Fruit fly (Drosophila melanogaster) whole organism, embryonic: Measurements from ENCODE around the gene L2HGDH.

Source experiments
- Bteb2 ChIP-seq: fragments of 200-800 bp; sonication (Bioruptor generic); optimal IDR thresholded peaks from 2 replicates; lab custom pipeline; 2016; ENCODE audit warnings: missing biosample characterization, missing genetic modification characterization
- CG10267 ChIP-seq: fragments of 200-800 bp; sonication (Bioruptor generic); optimal IDR thresholded peaks from 2 replicates; lab custom pipeline; 2018; ENCODE audit warnings: missing biosample characterization, mild to moderate bottlenecking, missing genetic modification characterization, moderate library complexity
- CG10959 ChIP-seq: fragments of 200-800 bp; sonication (Bioruptor generic); IDR thresholded peaks from 2 replicates; pipeline ENCODE4 v1.3.6; 2022; ENCODE audit warnings: missing biosample characterization, missing genetic modification characterization
- CG11696 ChIP-seq: fragments of 200-800 bp; sonication (Bioruptor generic); IDR thresholded peaks from 2 replicates; pipeline ENCODE4 v1.3.6; 2022; ENCODE audit warnings: missing biosample characterization, missing genetic modification characterization
- CG12299 ChIP-seq: fragments of 200-800 bp; sonication (Bioruptor generic); optimal IDR thresholded peaks from 2 replicates; lab custom pipeline; 2018; ENCODE audit warnings: missing biosample characterization, mild to moderate bottlenecking, missing genetic modification characterization
- CG13775 ChIP-seq: fragments of 200-800 bp; sonication (Bioruptor generic); optimal IDR thresholded peaks from 3 replicates; lab custom pipeline; 2017; ENCODE audit warnings: missing biosample characterization, mild to moderate bottlenecking, missing genetic modification characterization
- CG14860 ChIP-seq: fragments of 200-800 bp; sonication (Bioruptor generic); IDR thresholded peaks from 3 replicates; pipeline ENCODE4 v1.3.6; 2022; ENCODE audit warnings: missing biosample characterization, missing genetic modification characterization; ENCODE audit not compliant: partially characterized antibody
- CG16779 ChIP-seq: fragments of 200-800 bp; sonication (Bioruptor generic); IDR thresholded peaks from 2 replicates; pipeline ENCODE4 v1.3.6; 2022; ENCODE audit warnings: missing biosample characterization, missing genetic modification characterization
- CG16813 ChIP-seq: fragments of 200-800 bp; sonication (Bioruptor generic); IDR thresholded peaks from 3 replicates; pipeline ENCODE4 v1.3.6; 2022; ENCODE audit warnings: missing biosample characterization, missing genetic modification characterization; ENCODE audit not compliant: partially characterized antibody
- CG1832 ChIP-seq: fragments of 200-800 bp; sonication (Bioruptor generic); optimal IDR thresholded peaks from 2 replicates; lab custom pipeline; 2017; ENCODE audit warnings: missing biosample characterization, mild to moderate bottlenecking, missing genetic modification characterization, inconsistent platforms
- CG2129 ChIP-seq: fragments of 200-800 bp; sonication (Bioruptor generic); IDR thresholded peaks from 2 replicates; pipeline ENCODE4 v1.3.6; 2022; ENCODE audit warnings: missing biosample characterization, missing genetic modification characterization; ENCODE audit not compliant: partially characterized antibody
- CG32532 ChIP-seq: fragments of 200-800 bp; sonication (Bioruptor generic); IDR thresholded peaks from 2 replicates; pipeline ENCODE4 v1.3.6; 2022; ENCODE audit warnings: missing biosample characterization, missing genetic modification characterization
- CG32767 ChIP-seq: fragments of 200-800 bp; sonication (Bioruptor generic); IDR thresholded peaks from 2 replicates; pipeline ENCODE4 v1.3.6; 2022; ENCODE audit warnings: missing biosample characterization, missing genetic modification characterization
- CG4282 ChIP-seq: fragments of 200-800 bp; sonication (Bioruptor generic); optimal IDR thresholded peaks from 2 replicates; lab custom pipeline; 2016; ENCODE audit warnings: missing biosample characterization, missing genetic modification characterization
- CG4424 ChIP-seq: fragments of 200-800 bp; sonication (Bioruptor generic); optimal IDR thresholded peaks from 3 replicates; lab custom pipeline; 2016; ENCODE audit warnings: missing biosample characterization, missing genetic modification characterization
- CG5245 ChIP-seq: fragments of 200-800 bp; sonication (Bioruptor generic); optimal IDR thresholded peaks from 3 replicates; lab custom pipeline; 2016; ENCODE audit warnings: missing biosample characterization, missing genetic modification characterization
- CG6654 ChIP-seq: fragments of 200-800 bp; sonication (Bioruptor generic); optimal IDR thresholded peaks from 2 replicates; lab custom pipeline; 2017; ENCODE audit warnings: missing biosample characterization, mild to moderate bottlenecking, missing genetic modification characterization
- CG7745 ChIP-seq: fragments of 200-800 bp; sonication (Bioruptor generic); optimal IDR thresholded peaks from 2 replicates; lab custom pipeline; 2018; ENCODE audit warnings: missing biosample characterization, mild to moderate bottlenecking, missing genetic modification characterization, moderate library complexity
- CG7963 ChIP-seq: fragments of 200-800 bp; sonication (Bioruptor generic); IDR thresholded peaks from 3 replicates; pipeline ENCODE4 v1.3.6; 2022; ENCODE audit warnings: missing biosample characterization, missing genetic modification characterization; ENCODE audit not compliant: partially characterized antibody
- CG8765 ChIP-seq: fragments of 200-800 bp; sonication (Bioruptor generic); IDR thresholded peaks from 2 replicates; pipeline ENCODE4 v1.3.6; 2022; ENCODE audit warnings: missing biosample characterization, missing genetic modification characterization
- CG9609 ChIP-seq: fragments of 200-800 bp; sonication (Bioruptor generic); optimal IDR thresholded peaks from 3 replicates; lab custom pipeline; 2016; ENCODE audit warnings: missing biosample characterization, missing genetic modification characterization
- Chrac-16 ChIP-seq: fragments of 200-800 bp; sonication (Bioruptor generic); optimal IDR thresholded peaks from 3 replicates; lab custom pipeline; 2016; ENCODE audit warnings: missing biosample characterization, missing genetic modification characterization
- Dbx ChIP-seq: fragments of 200-800 bp; sonication (Bioruptor generic); IDR thresholded peaks from 3 replicates; pipeline ENCODE4 v1.3.6; 2022; ENCODE audit warnings: missing biosample characterization, missing genetic modification characterization
- Doc2 ChIP-seq: fragments of 200-800 bp; sonication (Bioruptor generic); IDR thresholded peaks from 2 replicates; pipeline ENCODE4 v1.3.6; 2022; ENCODE audit warnings: missing biosample characterization, missing genetic modification characterization
- Dref ChIP-seq: fragments of 200-800 bp; sonication (Bioruptor generic); IDR thresholded peaks from 2 replicates; pipeline ENCODE4 v1.3.6; 2022; ENCODE audit warnings: missing biosample characterization, missing genetic modification characterization
- Elba2 ChIP-seq: fragments of 200-800 bp; sonication (Bioruptor generic); optimal IDR thresholded peaks from 3 replicates; lab custom pipeline; 2016; ENCODE audit warnings: missing biosample characterization, missing genetic modification characterization
- Fer1 ChIP-seq: fragments of 200-800 bp; sonication (Bioruptor generic); optimal IDR thresholded peaks from 2 replicates; lab custom pipeline; 2017; ENCODE audit warnings: missing biosample characterization, mild to moderate bottlenecking, missing genetic modification characterization
- Gug ChIP-seq: fragments of 200-800 bp; sonication (Bioruptor generic); IDR thresholded peaks from 4 replicates; pipeline ENCODE4 v1.3.6; 2022; ENCODE audit warnings: missing biosample characterization, missing genetic modification characterization
- H2.0 ChIP-seq: fragments of 200-800 bp; sonication (Bioruptor generic); IDR thresholded peaks from 2 replicates; pipeline ENCODE4 v1.3.6; 2022; ENCODE audit warnings: missing biosample characterization, missing genetic modification characterization
- Lim3 ChIP-seq: fragments of 200-800 bp; sonication (Bioruptor generic); IDR thresholded peaks from 2 replicates; pipeline ENCODE4 v1.3.6; 2022; ENCODE audit warnings: missing biosample characterization, missing genetic modification characterization
- Ptx1 ChIP-seq: fragments of 200-800 bp; sonication (Bioruptor generic); IDR thresholded peaks from 2 replicates; pipeline ENCODE4 v1.3.6; 2022; ENCODE audit warnings: missing biosample characterization, missing genetic modification characterization
- Xrp1 ChIP-seq: fragments of 200-800 bp; sonication (Bioruptor generic); IDR thresholded peaks from 2 replicates; pipeline ENCODE4 v1.3.6; 2022; ENCODE audit warnings: missing biosample characterization, missing genetic modification characterization
- ab ChIP-seq: fragments of 200-800 bp; sonication (Bioruptor generic); optimal IDR thresholded peaks from 2 replicates; lab custom pipeline; 2016; ENCODE audit warnings: missing biosample characterization, missing genetic modification characterization
- cato ChIP-seq: fragments of 200-800 bp; sonication (Bioruptor generic); optimal IDR thresholded peaks from 2 replicates; lab custom pipeline; 2016; ENCODE audit warnings: missing biosample characterization, missing genetic modification characterization, borderline replicate concordance
- ci ChIP-seq: fragments of 200-800 bp; sonication (Bioruptor generic); IDR thresholded peaks from 3 replicates; pipeline ENCODE4 v1.3.6; 2022; ENCODE audit warnings: missing biosample characterization, missing genetic modification characterization
- crc ChIP-seq: fragments of 200-800 bp; sonication (Bioruptor generic); optimal IDR thresholded peaks from 2 replicates; lab custom pipeline; 2016; ENCODE audit warnings: missing biosample characterization, missing genetic modification characterization
- ems ChIP-seq: fragments of 200-800 bp; sonication (Bioruptor generic); optimal IDR thresholded peaks from 3 replicates; lab custom pipeline; 2016; ENCODE audit warnings: missing biosample characterization, missing genetic modification characterization
- eve ChIP-seq, 2 experiments: fragments of >200 bp; optimal IDR thresholded peaks; 2 replicates each; lab custom pipeline; 2017; ENCODE audit warnings: missing biosample characterization in 2 of 2, missing genetic modification characterization in 2 of 2
- kay ChIP-seq: fragments of 200-800 bp; sonication (Bioruptor generic); optimal IDR thresholded peaks from 2 replicates; lab custom pipeline; 2016; ENCODE audit warnings: missing biosample characterization, missing genetic modification characterization
- klu ChIP-seq: fragments of 200-800 bp; sonication (Bioruptor generic); IDR thresholded peaks from 2 replicates; pipeline ENCODE4 v1.3.6; 2022; ENCODE audit warnings: missing biosample characterization, missing genetic modification characterization
- nerfin-1 ChIP-seq: fragments of 200-800 bp; sonication (Bioruptor generic); optimal IDR thresholded peaks from 3 replicates; lab custom pipeline; 2019; ENCODE audit warnings: missing biosample characterization, mild to moderate bottlenecking, missing genetic modification characterization, moderate library complexity
- onecut ChIP-seq: fragments of 200-800 bp; sonication (Bioruptor generic); IDR thresholded peaks from 2 replicates; pipeline ENCODE4 v1.3.6; 2022; ENCODE audit warnings: missing biosample characterization, missing genetic modification characterization
- pum ChIP-seq: fragments of 200-800 bp; sonication (Bioruptor generic); optimal IDR thresholded peaks from 2 replicates; lab custom pipeline; 2016; ENCODE audit warnings: missing biosample characterization, missing genetic modification characterization
- rib ChIP-seq: fragments of 200-800 bp; sonication (Bioruptor generic); IDR thresholded peaks from 2 replicates; pipeline ENCODE4 v1.3.6; 2022; ENCODE audit warnings: missing biosample characterization, missing genetic modification characterization
- sens-2 ChIP-seq: fragments of 200-800 bp; sonication (Bioruptor generic); IDR thresholded peaks from 2 replicates; pipeline ENCODE4 v1.3.6; 2022; ENCODE audit warnings: missing biosample characterization, missing genetic modification characterization
- sim ChIP-seq: fragments of 200-800 bp; sonication (Bioruptor generic); IDR thresholded peaks from 2 replicates; pipeline ENCODE4 v1.3.6; 2022; ENCODE audit warnings: missing biosample characterization, missing genetic modification characterization
- so ChIP-seq: fragments of 200-800 bp; sonication (Bioruptor generic); IDR thresholded peaks from 3 replicates; pipeline ENCODE4 v1.3.6; 2022; ENCODE audit warnings: missing biosample characterization, missing genetic modification characterization
- trem ChIP-seq: fragments of 200-800 bp; optimal IDR thresholded peaks from 3 replicates; lab custom pipeline; 2019; ENCODE audit warnings: missing biosample characterization, mild to moderate bottlenecking, missing genetic modification characterization, moderate library complexity
- tup ChIP-seq: fragments of 200-800 bp; sonication (Bioruptor generic); optimal IDR thresholded peaks from 2 replicates; lab custom pipeline; 2016; ENCODE audit warnings: missing biosample characterization, mild to moderate bottlenecking, missing genetic modification characterization, moderate library complexity
- vfl ChIP-seq: fragments of 200-800 bp; sonication (Bioruptor generic); optimal IDR thresholded peaks from 2 replicates; lab custom pipeline; 2016; ENCODE audit warnings: missing biosample characterization, missing genetic modification characterization
- z ChIP-seq: fragments of 200-800 bp; sonication (Bioruptor generic); IDR thresholded peaks from 3 replicates; pipeline ENCODE4 v1.3.6; 2022; ENCODE audit warnings: missing biosample characterization, missing genetic modification characterization
- zfh2 ChIP-seq: fragments of 200-800 bp; sonication (Bioruptor generic); optimal IDR thresholded peaks from 2 replicates; lab custom pipeline; 2016; ENCODE audit warnings: missing biosample characterization, missing genetic modification characterization

The L2HGDH gene

DNA sequence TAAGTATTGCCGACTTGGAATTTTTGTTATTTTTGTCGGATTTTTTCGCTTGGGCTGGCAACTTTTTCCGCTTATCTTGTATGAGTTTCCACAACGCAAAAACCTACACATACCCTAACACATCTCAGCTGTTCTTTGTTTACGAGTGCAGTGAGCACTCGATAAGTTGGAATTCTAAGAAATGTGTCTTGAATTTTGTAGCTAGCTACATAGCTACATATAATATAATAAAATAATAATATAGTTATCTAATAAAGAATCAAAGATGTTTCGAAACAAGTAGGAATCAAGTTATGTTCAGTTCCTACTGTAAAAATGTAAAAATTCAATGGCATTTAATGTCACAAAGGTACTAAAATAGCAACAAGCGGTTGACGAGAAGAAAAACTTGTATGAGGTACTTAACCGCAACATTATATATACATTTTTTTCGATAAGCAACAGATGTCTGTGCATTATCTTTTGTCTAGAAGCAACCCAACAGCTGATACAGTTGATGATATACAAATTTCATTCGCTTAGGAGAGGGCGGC lies 17.0 kb downstream of the L2HGDH start, which contains the start of gene Bhmt (continued):
- peak; percentile 11; the same call in 1 of the 2 replicates for TF ChIP-seq CG8765 (GFP tag; lab: Robert Waterston, UW)
- no peak for TF ChIP-seq CG6654 (GFP tag; lab: Kevin White, UChicago)
- TF ChIP-seq so (GFP tag; lab: Robert Waterston, UW) = peak; percentile 39; the same call in 1 of the 3 replicates
- no peak for TF ChIP-seq klu
- TF ChIP-seq CG14860 (GFP tag; lab: Robert Waterston, UW) = no peak
- TF ChIP-seq ci (GFP tag; lab: Robert Waterston, UW) = peak; percentile 60; the same call in 1 of the 3 replicates
- TF ChIP-seq cato (GFP tag; lab: Kevin White, UChicago) = no peak
- no peak for TF ChIP-seq Lim3
- peak; percentile 22 for TF ChIP-seq Chrac-16 (GFP tag; lab: Kevin White, UChicago)
- TF ChIP-seq Doc2 (GFP tag; lab: Robert Waterston, UW) = no peak
- TF ChIP-seq Dref (GFP tag; lab: Robert Waterston, UW) = no peak
- no peak for TF ChIP-seq CG7963 (GFP tag; lab: Robert Waterston, UW)
- TF ChIP-seq CG7745 (tag; lab: Kevin White, UChicago) = no peak
- no peak for TF ChIP-seq tup (GFP tag; lab: Kevin White, UChicago)
- no peak for TF ChIP-seq vfl
- TF ChIP-seq CG4282 (GFP tag; lab: Kevin White, UChicago) = no peak
- TF ChIP-seq trem (tag; lab: Kevin White, UChicago) = peak; percentile 33
- TF ChIP-seq sim (GFP tag; lab: Robert Waterston, UW) = no peak
- no peak for TF ChIP-seq ab (GFP tag; lab: Kevin White, UChicago)
- no peak for TF ChIP-seq CG5245 (GFP tag; lab: Kevin White, UChicago)
- TF ChIP-seq CG16813 = no peak
- no peak for TF ChIP-seq Elba2
- TF ChIP-seq ems = no peak
- TF ChIP-seq CG13775 (GFP tag; lab: Kevin White, UChicago) = peak; percentile 51
- TF ChIP-seq CG11696 (GFP tag; lab: Robert Waterston, UW) = peak; percentile 61
- TF ChIP-seq sens-2 (GFP tag; lab: Robert Waterston, UW) = no peak
- no peak for TF ChIP-seq crc
- TF ChIP-seq Dbx (GFP tag; lab: Robert Waterston, UW) = peak; percentile 78; the same call in 2 of the 3 replicates
- no peak for TF ChIP-seq CG9609 (GFP tag; lab: Kevin White, UChicago)
- peak; percentile 67; the same call in 2 of the 4 replicates for TF ChIP-seq Gug (GFP tag; lab: Robert Waterston, UW)
- TF ChIP-seq nerfin-1 (tag; lab: Kevin White, UChicago) = no peak
- TF ChIP-seq Xrp1 (GFP tag; lab: Robert Waterston, UW) = peak; percentile 70
- TF ChIP-seq onecut (GFP tag; lab: Robert Waterston, UW) = no peak
- no peak for TF ChIP-seq eve (GFP tag; optimal IDR thresholded peaks at IDR 0.05; lab: Kevin White, UChicago)
- TF ChIP-seq Ptx1 (GFP tag; lab: Robert Waterston, UW) = peak; percentile 78
- TF ChIP-seq H2.0 (GFP tag; lab: Robert Waterston, UW) = peak; percentile 71
- no peak for TF ChIP-seq CG16779 (GFP tag; lab: Robert Waterston, UW)
- TF ChIP-seq CG4424 (GFP tag; lab: Kevin White, UChicago) = peak; percentile 45
- no peak for TF ChIP-seq kay (GFP tag; lab: Kevin White, UChicago)
- no peak for TF ChIP-seq CG10959 (GFP tag; lab: Robert Waterston, UW)
- TF ChIP-seq zfh2 (GFP tag; lab: Kevin White, UChicago) = peak; percentile 14
- peak; percentile 66 for TF ChIP-seq CG10267 (tag; lab: Kevin White, UChicago)
- 0 out of 2 replicates have a peak, but pooled peaks have one; percentile 46 for TF ChIP-seq CG32767 (GFP tag; lab: Robert Waterston, UW)
- TF ChIP-seq CG1832 = no peak
- TF ChIP-seq Fer1 = peak; percentile 76
- TF ChIP-seq pum (GFP tag; lab: Kevin White, UChicago) = no peak
- no peak for TF ChIP-seq CG2129 (GFP tag; lab: Robert Waterston, UW)
- peak; percentile 86 for TF ChIP-seq CG32532 (GFP tag; lab: Robert Waterston, UW)
- TF ChIP-seq z = no peak
- peak; percentile 16; the same call in 1 of the 2 replicates for TF ChIP-seq rib (GFP tag; lab: Robert Waterston, UW)
- peak; percentile 47 for TF ChIP-seq CG12299 (tag; lab: Kevin White, UChicago)
- no peak for TF ChIP-seq Bteb2 (GFP tag; lab: Kevin White, UChicago)
